Worm (Caenorhabditis elegans): Measurements from ENCODE around the gene Y9C2UA.1.

Gene Y9C2UA.1

DNA sequence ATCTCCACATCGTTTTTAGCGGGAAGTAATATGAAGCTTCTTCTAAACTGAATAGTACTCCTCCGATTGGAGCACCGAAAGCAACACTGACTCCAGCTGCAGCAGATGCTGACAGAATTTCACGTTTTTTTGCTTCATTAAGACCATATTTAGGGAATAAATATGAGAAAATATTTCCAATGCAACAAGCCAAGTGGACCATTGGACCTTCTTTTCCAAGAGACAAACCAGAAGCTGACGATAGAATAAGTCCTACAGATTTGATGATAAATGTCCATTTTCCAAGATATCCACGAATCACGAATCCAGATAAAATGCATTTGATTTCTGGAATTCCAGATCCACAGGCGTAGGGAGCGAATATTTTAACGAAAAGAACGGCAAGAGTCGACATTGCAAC is 42.1 kb upstream of the Y9C2UA.1 start:
- TF ChIP-seq F55B11.4 (tag; optimal IDR thresholded peaks at IDR 0.05; ENCODE audit: borderline replicate concordance, insufficient read depth): no peak
- TF ChIP-seq rpc-1 (optimal IDR thresholded peaks at IDR 0.05): no peak
- TF ChIP-seq rpc-1 (tag; optimal IDR thresholded peaks at IDR 0.05): no peak

DNA sequence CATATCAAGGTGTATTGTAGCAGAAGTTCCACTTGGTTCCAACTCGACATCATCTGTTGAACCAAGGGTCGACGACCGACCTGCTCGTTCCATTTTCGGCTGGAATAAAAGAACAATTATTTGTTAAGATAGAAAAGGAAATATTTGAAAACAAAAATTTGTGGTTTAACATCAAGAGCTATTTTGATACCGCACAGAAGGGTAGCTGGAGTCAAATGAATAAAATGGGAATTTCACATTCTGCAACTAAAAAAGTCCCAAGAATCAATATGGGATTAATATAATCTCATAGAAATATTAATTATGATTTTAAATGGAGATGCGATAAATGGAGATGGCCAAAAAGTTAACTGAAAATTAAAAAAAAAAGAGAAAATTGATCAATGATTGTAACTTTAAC is 40.9 kb upstream of the Y9C2UA.1 start, which contains the start of gene clh-5:
Gene clh-5 (minus strand): TSS at position 101 of the 400 bp plus-strand sequence.
- TF ChIP-seq mxl-1 (tag; optimal IDR thresholded peaks at IDR 0.05) (no peak), nfyb-1 (GFP tag; IDR thresholded peaks at IDR 0.05) (no peak), lin-35 (GFP tag; optimal IDR thresholded peaks at IDR 0.05) (no peak), snpc-1.1 (tag; optimal IDR thresholded peaks at IDR 0.05; ENCODE audit: insufficient read depth) (no peak), snpc-1.3 (tag; optimal IDR thresholded peaks at IDR 0.05; ENCODE audit: insufficient read depth) (no peak), T07F8.4 (tag; optimal IDR thresholded peaks at IDR 0.05) (no peak), mel-28 (tag; optimal IDR thresholded peaks at IDR 0.05; ENCODE audit: borderline replicate concordance) (no peak), let-526 (GFP tag; IDR thresholded peaks at IDR 0.05) (no peak), B0261.1 (tag; optimal IDR thresholded peaks at IDR 0.05) (no peak)

DNA sequence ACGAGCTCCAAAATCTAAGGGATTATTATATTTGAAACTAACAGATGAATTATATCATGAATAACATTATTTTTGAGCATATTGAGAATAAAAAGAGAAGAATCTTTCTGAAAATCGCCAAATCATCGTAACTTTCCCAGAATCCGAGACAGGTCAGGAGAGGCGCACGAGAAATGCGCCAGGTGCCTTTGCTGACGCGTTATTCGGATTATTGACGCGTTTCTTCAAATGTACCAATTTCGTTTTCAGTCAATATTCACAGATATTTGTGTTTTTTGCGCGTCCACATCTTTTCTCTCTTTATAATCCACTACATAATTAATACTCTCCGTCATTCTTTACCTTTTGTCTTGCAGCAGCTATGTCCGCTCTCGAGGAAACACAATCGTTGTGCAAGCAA is 40.4 kb upstream of the Y9C2UA.1 start, which contains the start of gene T24H10.1:
Gene T24H10.1 (plus strand): TSS at position 355 of the 400 bp plus-strand sequence.
- no peak for TF ChIP-seq unc-130 (GFP tag; optimal IDR thresholded peaks at IDR 0.05)
- no peak for TF ChIP-seq ceh-58 (GFP tag; IDR thresholded peaks at IDR 0.05)
- TF ChIP-seq athp-1 (tag; optimal IDR thresholded peaks at IDR 0.05): no peak
- TF ChIP-seq rcor-1 (GFP tag; IDR thresholded peaks at IDR 0.05): peak; percentile 21; the same call in 1 of the 2 replicates
- no peak for TF ChIP-seq dpff-1 (tag; optimal IDR thresholded peaks at IDR 0.05)
- TF ChIP-seq snpc-1.3 (tag; optimal IDR thresholded peaks at IDR 0.05; ENCODE audit: insufficient read depth): no peak
- TF ChIP-seq hmg-20 (GFP tag; IDR thresholded peaks at IDR 0.05): no peak
- TF ChIP-seq F33H1.4 (GFP tag; IDR thresholded peaks at IDR 0.05): peak; percentile 68
- peak; percentile 61; the same call in 1 of the 2 replicates for TF ChIP-seq Y56A3A.18 (GFP tag; IDR thresholded peaks at IDR 0.05)
- no peak for TF ChIP-seq nfya-2 (GFP tag; IDR thresholded peaks at IDR 0.05)
- TF ChIP-seq dox-1 (GFP tag; IDR thresholded peaks at IDR 0.05): peak; percentile 78
- TF ChIP-seq lsl-1 (GFP tag; optimal IDR thresholded peaks at IDR 0.05): peak; percentile 57
- TF ChIP-seq rpc-1 (optimal IDR thresholded peaks at IDR 0.05): no peak
- TF ChIP-seq rpc-1 (tag; optimal IDR thresholded peaks at IDR 0.05): no peak
- no peak for TF ChIP-seq mel-28 (tag; optimal IDR thresholded peaks at IDR 0.05; ENCODE audit: borderline replicate concordance)
- TF ChIP-seq ceh-100 (GFP tag; IDR thresholded peaks at IDR 0.05): 0 out of 2 replicates have a peak, but pooled peaks have one; percentile 36
- TF ChIP-seq F55B11.4 (tag; optimal IDR thresholded peaks at IDR 0.05; ENCODE audit: borderline replicate concordance, insufficient read depth): no peak
- TF ChIP-seq sea-2 (GFP tag; IDR thresholded peaks at IDR 0.05): no peak
- TF ChIP-seq ztf-18 (tag; optimal IDR thresholded peaks at IDR 0.05): peak; percentile 97
- no peak for TF ChIP-seq F22D6.2 (tag; optimal IDR thresholded peaks at IDR 0.05)
- TF ChIP-seq F10E7.11 (tag; optimal IDR thresholded peaks at IDR 0.05): no peak
- TF ChIP-seq mcd-1 (GFP tag; IDR thresholded peaks at IDR 0.05): peak; percentile 84
- no peak for TF ChIP-seq T07F8.4 (tag; optimal IDR thresholded peaks at IDR 0.05)
- no peak for TF ChIP-seq sdz-38 (tag; optimal IDR thresholded peaks at IDR 0.05)
- no peak for TF ChIP-seq F39B2.1 (GFP tag; IDR thresholded peaks at IDR 0.05)
- no peak for TF ChIP-seq Y95B8A.8 (GFP tag; IDR thresholded peaks at IDR 0.05)
- TF ChIP-seq lir-1 (GFP tag; conservative IDR thresholded peaks at IDR 0.05): no peak
- no peak for TF ChIP-seq ztf-22 (GFP tag; optimal IDR thresholded peaks at IDR 0.05)
- TF ChIP-seq tbx-9 (tag; optimal IDR thresholded peaks at IDR 0.05; ENCODE audit: borderline replicate concordance): no peak
- TF ChIP-seq aptf-3 (GFP tag; IDR thresholded peaks at IDR 0.05): no peak
- peak; percentile 51 for TF ChIP-seq efl-1 (GFP tag; optimal IDR thresholded peaks at IDR 0.05)
- no peak for TF ChIP-seq lsy-27 (tag; optimal IDR thresholded peaks at IDR 0.05; ENCODE audit: borderline replicate concordance, insufficient read depth)
- TF ChIP-seq xnd-1 (tag; optimal IDR thresholded peaks at IDR 0.05): peak; percentile 41
- TF ChIP-seq T26A5.8 (tag; optimal IDR thresholded peaks at IDR 0.05): no peak
- TF ChIP-seq madf-6 (GFP tag; IDR thresholded peaks at IDR 0.05): peak; percentile 69
- peak; percentile 20 for TF ChIP-seq repo-1 (tag; optimal IDR thresholded peaks at IDR 0.05)
- TF ChIP-seq Y53F4B.3 (GFP tag; IDR thresholded peaks at IDR 0.05): no peak
- no peak for TF ChIP-seq ccch-3 (GFP tag; optimal IDR thresholded peaks at IDR 0.05)
- TF ChIP-seq F52B5.7 (tag; optimal IDR thresholded peaks at IDR 0.05): no peak
